Fruit fly (Drosophila melanogaster) whole organism, embryonic: ENCODE results near the gene CG32176.

Source experiments
- Ada2b ChIP-seq: fragments of 200-800 bp; sonication (Bioruptor generic); IDR thresholded peaks from 2 replicates; pipeline ENCODE4 v1.3.6; 2022; ENCODE audit warnings: missing biosample characterization, missing genetic modification characterization
- CG11247 ChIP-seq: fragments of 200-800 bp; sonication (Bioruptor generic); IDR thresholded peaks from 2 replicates; pipeline ENCODE4 v1.3.6; 2022; ENCODE audit warnings: missing biosample characterization, missing genetic modification characterization
- CG12236 ChIP-seq: fragments of 200-800 bp; sonication (Bioruptor generic); optimal IDR thresholded peaks from 2 replicates; lab custom pipeline; 2016; ENCODE audit warnings: missing biosample characterization, missing genetic modification characterization
- CG12659 ChIP-seq: fragments of 200-800 bp; sonication (Bioruptor generic); optimal IDR thresholded peaks from 3 replicates; lab custom pipeline; 2017; ENCODE audit warnings: mild to moderate bottlenecking, missing biosample characterization, missing genetic modification reagents, missing genetic modification characterization
- CG12942 ChIP-seq: fragments of 200-800 bp; sonication (Bioruptor generic); optimal IDR thresholded peaks from 3 replicates; lab custom pipeline; 2016; ENCODE audit warnings: missing biosample characterization, missing genetic modification characterization
- CG13287 ChIP-seq: fragments of 200-800 bp; sonication (Bioruptor generic); IDR thresholded peaks from 2 replicates; pipeline ENCODE4 v1.3.6; 2022; ENCODE audit warnings: missing biosample characterization, missing genetic modification characterization; ENCODE audit not compliant: partially characterized antibody
- CG13775 ChIP-seq: fragments of 200-800 bp; sonication (Bioruptor generic); optimal IDR thresholded peaks from 3 replicates; lab custom pipeline; 2017; ENCODE audit warnings: missing biosample characterization, mild to moderate bottlenecking, missing genetic modification characterization
- CG14441 ChIP-seq: fragments of 200-800 bp; sonication (Bioruptor generic); IDR thresholded peaks from 2 replicates; pipeline ENCODE4 v1.3.6; 2022; ENCODE audit warnings: missing biosample characterization, missing genetic modification characterization
- CG16863 ChIP-seq: fragments of 200-800 bp; sonication (Bioruptor generic); optimal IDR thresholded peaks from 3 replicates; lab custom pipeline; 2016; ENCODE audit warnings: missing biosample characterization, missing genetic modification characterization
- CG17612 ChIP-seq: fragments of 200-800 bp; sonication (Bioruptor generic); IDR thresholded peaks from 2 replicates; pipeline ENCODE4 v1.3.6; 2022; ENCODE audit warnings: missing biosample characterization, missing genetic modification characterization
- CG18619 ChIP-seq: fragments of 200-800 bp; sonication (Bioruptor generic); optimal IDR thresholded peaks from 3 replicates; lab custom pipeline; 2017; ENCODE audit warnings: missing biosample characterization, mild to moderate bottlenecking, missing genetic modification characterization
- CG2116 ChIP-seq: fragments of 200-800 bp; sonication (Bioruptor generic); optimal IDR thresholded peaks from 3 replicates; lab custom pipeline; 2018; ENCODE audit warnings: missing biosample characterization, mild to moderate bottlenecking, missing genetic modification characterization
- CG31224 ChIP-seq: fragments of 200-800 bp; sonication (Bioruptor generic); IDR thresholded peaks from 2 replicates; pipeline ENCODE4 v1.3.6; 2022; ENCODE audit warnings: missing biosample characterization, missing genetic modification characterization
- CG32767 ChIP-seq: fragments of 200-800 bp; sonication (Bioruptor generic); IDR thresholded peaks from 2 replicates; pipeline ENCODE4 v1.3.6; 2022; ENCODE audit warnings: missing biosample characterization, missing genetic modification characterization
- CG3995 ChIP-seq: fragments of 200-800 bp; sonication (Bioruptor generic); optimal IDR thresholded peaks from 3 replicates; lab custom pipeline; 2016; ENCODE audit warnings: missing biosample characterization, missing genetic modification characterization
- CG4282 ChIP-seq: fragments of 200-800 bp; sonication (Bioruptor generic); optimal IDR thresholded peaks from 2 replicates; lab custom pipeline; 2016; ENCODE audit warnings: missing biosample characterization, missing genetic modification characterization
- CG6854 ChIP-seq: fragments of 200-800 bp; sonication (Bioruptor generic); optimal IDR thresholded peaks from 3 replicates; lab custom pipeline; 2017; ENCODE audit warnings: missing biosample characterization, mild to moderate bottlenecking, missing genetic modification characterization
- CG7745 ChIP-seq: fragments of 200-800 bp; sonication (Bioruptor generic); optimal IDR thresholded peaks from 2 replicates; lab custom pipeline; 2018; ENCODE audit warnings: missing biosample characterization, mild to moderate bottlenecking, missing genetic modification characterization, moderate library complexity
- CG7786 ChIP-seq: fragments of 200-800 bp; sonication (Bioruptor generic); optimal IDR thresholded peaks from 2 replicates; lab custom pipeline; 2016; ENCODE audit warnings: missing biosample characterization, missing genetic modification characterization
- CG8765 ChIP-seq: fragments of 200-800 bp; sonication (Bioruptor generic); IDR thresholded peaks from 2 replicates; pipeline ENCODE4 v1.3.6; 2022; ENCODE audit warnings: missing biosample characterization, missing genetic modification characterization
- CG8944 ChIP-seq: fragments of 200-800 bp; sonication (Bioruptor generic); optimal IDR thresholded peaks from 3 replicates; lab custom pipeline; 2016; ENCODE audit warnings: missing biosample characterization, missing genetic modification characterization
- CG9797 ChIP-seq: fragments of 200-800 bp; sonication (Bioruptor generic); optimal IDR thresholded peaks from 3 replicates; lab custom pipeline; 2018; ENCODE audit warnings: missing biosample characterization, mild to moderate bottlenecking, missing genetic modification characterization
- CHES-1-like ChIP-seq: fragments of 200-800 bp; sonication (Bioruptor generic); optimal IDR thresholded peaks from 2 replicates; lab custom pipeline; 2016; ENCODE audit warnings: missing biosample characterization, missing genetic modification characterization
- CoRest ChIP-seq: fragments of 200-800 bp; sonication (Bioruptor generic); optimal IDR thresholded peaks from 3 replicates; lab custom pipeline; 2018; ENCODE audit warnings: missing biosample characterization, mild to moderate bottlenecking, missing genetic modification characterization, moderate library complexity
- Dfd ChIP-seq, 2 experiments: fragments of >200 bp; optimal IDR thresholded peaks; 2 replicates each; lab custom pipeline; 2017; ENCODE audit warnings: missing biosample characterization in 2 of 2, missing genetic modification characterization in 2 of 2
- Dip2 ChIP-seq: fragments of 200-800 bp; sonication (Bioruptor generic); IDR thresholded peaks from 2 replicates; pipeline ENCODE4 v1.3.6; 2022; ENCODE audit warnings: missing biosample characterization, missing genetic modification characterization
- Dll ChIP-seq: fragments of 200-800 bp; sonication (Bioruptor generic); IDR thresholded peaks from 4 replicates; pipeline ENCODE4 v1.3.6; 2022; ENCODE audit warnings: missing biosample characterization, missing genetic modification characterization; ENCODE audit not compliant: partially characterized antibody
- GATAe ChIP-seq: fragments of 200-800 bp; sonication (Bioruptor generic); conservative IDR thresholded peaks from 2 replicates; pipeline ENCODE4 v1.3.6; 2022; ENCODE audit warnings: missing biosample characterization, missing genetic modification characterization
- H15 ChIP-seq: fragments of 200-800 bp; sonication (Bioruptor generic); IDR thresholded peaks from 3 replicates; pipeline ENCODE4 v1.3.6; 2022; ENCODE audit warnings: missing biosample characterization, missing genetic modification characterization
- HmgZ ChIP-seq: fragments of 200-800 bp; sonication (Bioruptor generic); optimal IDR thresholded peaks from 2 replicates; lab custom pipeline; 2018; ENCODE audit warnings: missing biosample characterization, mild to moderate bottlenecking, missing genetic modification characterization
- Hmr ChIP-seq: fragments of 200-800 bp; sonication (Bioruptor generic); optimal IDR thresholded peaks from 3 replicates; lab custom pipeline; 2017; ENCODE audit warnings: mild to moderate bottlenecking, missing biosample characterization, missing genetic modification reagents, missing genetic modification characterization
- Lpt ChIP-seq: fragments of >200 bp; optimal IDR thresholded peaks from 2 replicates; lab custom pipeline; 2018; ENCODE audit warnings: missing biosample characterization, missing genetic modification characterization
- Nf-YA ChIP-seq: fragments of 200-800 bp; sonication (Bioruptor generic); IDR thresholded peaks from 2 replicates; pipeline ENCODE4 v1.3.6; 2022; ENCODE audit warnings: missing biosample characterization, missing genetic modification characterization
- Oaz ChIP-seq: fragments of 200-800 bp; sonication (Bioruptor generic); IDR thresholded peaks from 2 replicates; pipeline ENCODE4 v1.3.6; 2022; ENCODE audit warnings: missing biosample characterization, missing genetic modification characterization
- Scr ChIP-seq: fragments of 200-800 bp; sonication (Bioruptor generic); IDR thresholded peaks from 2 replicates; pipeline ENCODE4 v1.3.6; 2022; ENCODE audit warnings: missing biosample characterization, missing genetic modification characterization; ENCODE audit not compliant: partially characterized antibody
- Sry-β ChIP-seq: fragments of 200-800 bp; sonication (Bioruptor generic); optimal IDR thresholded peaks from 2 replicates; lab custom pipeline; 2018; ENCODE audit warnings: missing biosample characterization, mild to moderate bottlenecking, missing genetic modification characterization, moderate library complexity
- ab ChIP-seq: fragments of 200-800 bp; sonication (Bioruptor generic); optimal IDR thresholded peaks from 2 replicates; lab custom pipeline; 2016; ENCODE audit warnings: missing biosample characterization, missing genetic modification characterization
- ash1 ChIP-seq: fragments of 200-800 bp; sonication (Bioruptor generic); optimal IDR thresholded peaks from 2 replicates; lab custom pipeline; 2018; ENCODE audit warnings: missing biosample characterization, mild to moderate bottlenecking, missing genetic modification characterization
- cad ChIP-seq: fragments of >200 bp; optimal IDR thresholded peaks from 2 replicates; lab custom pipeline; 2017; ENCODE audit warnings: missing biosample characterization, missing genetic modification characterization
- fd3F ChIP-seq: fragments of 200-800 bp; sonication (Bioruptor generic); optimal IDR thresholded peaks from 2 replicates; lab custom pipeline; 2018; ENCODE audit warnings: missing biosample characterization, mild to moderate bottlenecking, missing genetic modification characterization, moderate library complexity
- fru ChIP-seq: fragments of >200 bp; optimal IDR thresholded peaks from 2 replicates; lab custom pipeline; 2017
- gfzf ChIP-seq: fragments of 200-800 bp; sonication (Bioruptor generic); optimal IDR thresholded peaks from 2 replicates; lab custom pipeline; 2016; ENCODE audit warnings: missing biosample characterization, mild to moderate bottlenecking, missing genetic modification characterization, moderate library complexity
- org-1 ChIP-seq: fragments of 200-800 bp; sonication (Bioruptor generic); optimal IDR thresholded peaks from 2 replicates; lab custom pipeline; 2017; ENCODE audit warnings: missing biosample characterization, missing genetic modification characterization
- pnt ChIP-seq: fragments of 200-800 bp; sonication (Bioruptor generic); optimal IDR thresholded peaks from 3 replicates; lab custom pipeline; 2016; ENCODE audit warnings: missing biosample characterization, missing genetic modification characterization
- salm ChIP-seq: fragments of 200-800 bp; sonication (Bioruptor generic); optimal IDR thresholded peaks from 2 replicates; lab custom pipeline; 2018; ENCODE audit warnings: missing biosample characterization, mild to moderate bottlenecking, missing genetic modification characterization
- sens ChIP-seq: fragments of 200-800 bp; sonication (Bioruptor generic); peaks from one replicate; lab custom pipeline; 2016; ENCODE audit warnings: missing biosample characterization, missing genetic modification characterization
- sima ChIP-seq: fragments of 200-800 bp; sonication (Bioruptor generic); optimal IDR thresholded peaks from 2 replicates; lab custom pipeline; 2016; ENCODE audit warnings: missing biosample characterization, missing genetic modification characterization
- tap ChIP-seq: fragments of 200-800 bp; optimal IDR thresholded peaks from 3 replicates; lab custom pipeline; 2019; ENCODE audit warnings: missing biosample characterization, mild to moderate bottlenecking, missing genetic modification characterization, moderate library complexity
- trem ChIP-seq: fragments of 200-800 bp; optimal IDR thresholded peaks from 3 replicates; lab custom pipeline; 2019; ENCODE audit warnings: missing biosample characterization, mild to moderate bottlenecking, missing genetic modification characterization, moderate library complexity
- ttk ChIP-seq: fragments of 200-800 bp; sonication (Bioruptor generic); IDR thresholded peaks from 2 replicates; pipeline ENCODE4 v2.1.2; 2022; ENCODE audit warnings: missing biosample characterization, missing genetic modification characterization
- tup ChIP-seq: fragments of 200-800 bp; sonication (Bioruptor generic); optimal IDR thresholded peaks from 2 replicates; lab custom pipeline; 2016; ENCODE audit warnings: missing biosample characterization, mild to moderate bottlenecking, missing genetic modification characterization, moderate library complexity
- unpg ChIP-seq: fragments of 200-800 bp; sonication (Bioruptor generic); optimal IDR thresholded peaks from 3 replicates; lab custom pipeline; 2018; ENCODE audit warnings: missing biosample characterization, mild to moderate bottlenecking, missing genetic modification characterization, moderate library complexity

CG32176 gene

DNA sequence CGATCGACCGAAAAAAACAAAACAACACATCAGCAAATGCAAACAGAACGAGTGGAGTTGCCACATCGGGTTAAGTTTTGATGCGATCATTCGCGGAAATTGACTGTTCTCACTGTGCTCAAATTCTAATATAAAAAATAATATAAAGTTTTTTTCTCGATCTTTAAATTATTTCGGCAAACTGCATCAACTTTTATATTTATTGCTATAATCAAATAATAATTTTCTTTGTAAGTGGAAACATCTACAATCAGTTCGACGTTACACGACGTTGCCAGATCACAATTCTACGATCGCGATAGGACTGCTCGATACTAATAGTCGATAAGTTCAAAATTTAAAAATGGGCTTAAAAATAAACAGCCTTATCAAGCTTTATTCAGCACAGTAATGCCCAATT, 4.9 kb upstream of the CG32176 start, which contains the start of gene Gorab (continued):
- TF ChIP-seq Dip2 (GFP tag; lab: Robert Waterston, UW) (peak; percentile 63; the same call in 1 of the 2 replicates), Nf-YA (GFP tag; lab: Robert Waterston, UW) (peak; percentile 86), GATAe (GFP tag; lab: Robert Waterston, UW) (peak; percentile 79), CG8765 (peak; percentile 94), CG13287 (GFP tag; lab: Robert Waterston, UW) (peak; percentile 62), CG13775 (GFP tag; lab: Kevin White, UChicago) (peak; percentile 91), CG11247 (peak; percentile 93), Ada2b (GFP tag; lab: Robert Waterston, UW) (peak; percentile 96), Scr (GFP tag; lab: Robert Waterston, UW) (peak; percentile 57), CG14441 (peak; percentile 97), CG12942 (GFP tag; lab: Kevin White, UChicago) (peak; percentile 90), CG18619 (GFP tag; lab: Kevin White, UChicago) (peak; percentile 74), ash1 (GFP tag; lab: Kevin White, UChicago) (no peak), CG8944 (GFP tag; lab: Kevin White, UChicago) (peak; percentile 76), CG7786 (GFP tag; lab: Kevin White, UChicago) (peak; percentile 63), CoRest (peak; percentile 91), CG7745 (tag; lab: Kevin White, UChicago) (no peak), CG16863 (GFP tag; lab: Kevin White, UChicago) (peak; percentile 77), H15 (peak; percentile 91), gfzf (GFP tag; lab: Kevin White, UChicago) (peak; percentile 20), CHES-1-like (peak; percentile 72), Dll (peak; percentile 73), cad (no peak), CG3995 (GFP tag; lab: Kevin White, UChicago) (peak; percentile 38), CG12236 (peak; percentile 32), ab (GFP tag; lab: Kevin White, UChicago) (peak; percentile 58), Dfd (GFP tag; optimal IDR thresholded peaks at IDR 0.05; lab: Kevin White, UChicago) (no peak), salm (no peak), trem (tag; lab: Kevin White, UChicago) (peak; percentile 91), fd3F (GFP tag; lab: Kevin White, UChicago) (peak; percentile 86), pnt (peak; percentile 46), sima (no peak), HmgZ (peak; percentile 81), CG4282 (GFP tag; lab: Kevin White, UChicago) (peak; percentile 46), ttk (peak; percentile 95), org-1 (GFP tag; lab: Kevin White, UChicago) (peak; percentile 16), Oaz (peak; percentile 80), unpg (GFP tag; lab: Kevin White, UChicago) (peak; percentile 79), CG6854 (no peak), CG32767 (GFP tag; lab: Robert Waterston, UW) (peak; percentile 89), CG9797 (GFP tag; lab: Kevin White, UChicago) (peak; percentile 16), sens (GFP tag; lab: Kevin White, UChicago) (peak; percentile 96), tup (peak; percentile 77), tap (tag; lab: Kevin White, UChicago) (peak; percentile 69), CG12659 (peak; percentile 93), Lpt (no peak), fru (no peak), Hmr (GFP tag; lab: Kevin White, UChicago) (peak; percentile 67), Sry-β (peak; percentile 11), CG31224 (GFP tag; lab: Robert Waterston, UW) (peak; percentile 89), CG17612 (GFP tag; lab: Robert Waterston, UW) (peak; percentile 83), CG2116 (GFP tag; lab: Kevin White, UChicago) (peak; percentile 83)
